Fruit fly (Drosophila melanogaster): ENCODE measurements around the gene COX4.

The COX4 gene

dm6 chr2L:20002086-20002485 lies 43.6 kb downstream of the COX4 start (continued):
- peak; percentile 38 for TF ChIP-seq Sox14 (GFP tag; optimal IDR thresholded peaks at IDR 0.05)
- peak; percentile 26 for TF ChIP-seq CG7368 (GFP tag; optimal IDR thresholded peaks at IDR 0.05)
- peak; percentile 46 for TF ChIP-seq CG8632 (GFP tag; optimal IDR thresholded peaks at IDR 0.05)
- peak; percentile 44 for TF ChIP-seq CG31627 (GFP tag; optimal IDR thresholded peaks at IDR 0.05)
- TF ChIP-seq CG9139 (GFP tag; optimal IDR thresholded peaks at IDR 0.05), result no peak
- TF ChIP-seq dsx (GFP tag; optimal IDR thresholded peaks at IDR 0.05; ENCODE audit: poor library complexity, severe bottlenecking), result peak; percentile 27
- TF ChIP-seq fkh (GFP tag; optimal IDR thresholded peaks at IDR 0.05), result no peak
- TF ChIP-seq vri (GFP tag; optimal IDR thresholded peaks at IDR 0.05), result no peak
- no peak for TF ChIP-seq Ets21C (GFP tag; optimal IDR thresholded peaks at IDR 0.05)
- TF ChIP-seq CG34406 (GFP tag; optimal IDR thresholded peaks at IDR 0.05), result peak; percentile 25
- no peak for TF ChIP-seq Hr38 (GFP tag; optimal IDR thresholded peaks at IDR 0.05)
- no peak for TF ChIP-seq CG6854 (GFP tag; optimal IDR thresholded peaks at IDR 0.05)
- TF ChIP-seq Sox15 (GFP tag; optimal IDR thresholded peaks at IDR 0.05), result peak; percentile 16
- peak; percentile 73 for TF ChIP-seq CG32006 (GFP tag; optimal IDR thresholded peaks at IDR 0.05)
- TF ChIP-seq Gug (GFP tag; IDR thresholded peaks at IDR 0.05), result peak; percentile 24; the same call in 1 of the 2 replicates
- no peak for TF ChIP-seq CG8119 (GFP tag; IDR thresholded peaks at IDR 0.05)
- no peak for TF ChIP-seq dac (GFP tag; optimal IDR thresholded peaks at IDR 0.05)

- TF ChIP-seq CG7368 (GFP tag; optimal IDR thresholded peaks at IDR 0.05), result no peak
- no peak for TF ChIP-seq Eip75B (GFP tag; optimal IDR thresholded peaks at IDR 0.05)
- no peak for TF ChIP-seq CG8632 (GFP tag; optimal IDR thresholded peaks at IDR 0.05)
- peak; percentile 7 for TF ChIP-seq fkh (GFP tag; optimal IDR thresholded peaks at IDR 0.05)
- TF ChIP-seq Hr39 (GFP tag; optimal IDR thresholded peaks at IDR 0.05), result no peak
These were observed 45.8 kb downstream of the COX4 start for dm6 chr2L:20004341-20004740.

dm6 chr2L:20005064-20005463 lies 46.6 kb downstream of the COX4 start:
- no peak for TF ChIP-seq CG6276 (GFP tag; optimal IDR thresholded peaks at IDR 0.05)
- no peak for TF ChIP-seq CG6792 (GFP tag; optimal IDR thresholded peaks at IDR 0.05)
- TF ChIP-seq CG6854 (GFP tag; optimal IDR thresholded peaks at IDR 0.05), result no peak
- no peak for TF ChIP-seq CG31627 (GFP tag; optimal IDR thresholded peaks at IDR 0.05)
- no peak for TF ChIP-seq Lpt (GFP tag; optimal IDR thresholded peaks at IDR 0.05)
- no peak for TF ChIP-seq CG15336 (GFP tag; IDR thresholded peaks at IDR 0.05)
- TF ChIP-seq Met (GFP tag; optimal IDR thresholded peaks at IDR 0.05), result no peak
- TF ChIP-seq CG34406 (GFP tag; optimal IDR thresholded peaks at IDR 0.05), result no peak
- TF ChIP-seq svp (GFP tag), result no peak
